Fruit fly (Drosophila melanogaster): ENCODE measurements around the gene Inx7.

dm6 chrX:6981470-6981952, 11.9 kb downstream of the Inx7 start:
- TF ChIP-seq CG8478 (optimal IDR thresholded peaks at IDR 0.05) (no peak), CTCF (optimal IDR thresholded peaks at IDR 0.05) (no peak)

Measured in S2 (cell line).